Fruit fly (Drosophila melanogaster) whole organism, pupa: ENCODE measurements around the gene Fmr1.

ENCODE experiments used
- CG10348 ChIP-seq: fragments of 200-800 bp; sonication (Bioruptor generic); IDR thresholded peaks from 2 replicates; pipeline ENCODE4 v1.3.6; 2022; ENCODE audit warnings: missing biosample characterization, missing genetic modification characterization
- CG12605 ChIP-seq: fragments of 200-800 bp; sonication (Bioruptor generic); IDR thresholded peaks from 2 replicates; pipeline ENCODE4 v1.3.6; 2022; ENCODE audit warnings: missing biosample characterization, missing genetic modification characterization
- CG13204 ChIP-seq: fragments of 200-800 bp; sonication (Bioruptor generic); optimal IDR thresholded peaks from 2 replicates; lab custom pipeline; 2018; ENCODE audit warnings: missing biosample characterization, mild to moderate bottlenecking, missing genetic modification characterization, moderate library complexity
- CG14655 ChIP-seq: fragments of 200-800 bp; sonication (Bioruptor generic); optimal IDR thresholded peaks from 3 replicates; lab custom pipeline; 2017; ENCODE audit warnings: mild to moderate bottlenecking, missing biosample characterization, missing genetic modification reagents, missing genetic modification characterization
- CG15710 ChIP-seq: fragments of 200-800 bp; sonication (Bioruptor generic); optimal IDR thresholded peaks from 2 replicates; lab custom pipeline; 2018; ENCODE audit warnings: missing biosample characterization, mild to moderate bottlenecking, missing genetic modification characterization, moderate library complexity
- CG17806 ChIP-seq: fragments of 200-800 bp; sonication (Bioruptor generic); optimal IDR thresholded peaks from 2 replicates; lab custom pipeline; 2018; ENCODE audit warnings: missing biosample characterization, mild to moderate bottlenecking, missing genetic modification characterization, moderate library complexity
- CG32121 ChIP-seq: fragments of 200-800 bp; sonication (Bioruptor generic); IDR thresholded peaks from 2 replicates; pipeline ENCODE4 v1.3.6; 2022; ENCODE audit warnings: missing biosample characterization, missing genetic modification characterization
- CG34367 ChIP-seq: fragments of 200-800 bp; sonication (Bioruptor generic); optimal IDR thresholded peaks from 2 replicates; lab custom pipeline; 2018; ENCODE audit warnings: missing biosample characterization, mild to moderate bottlenecking, missing genetic modification characterization
- CG4496 ChIP-seq: fragments of 200-800 bp; sonication (Bioruptor generic); IDR thresholded peaks from 3 replicates; pipeline ENCODE4 v1.3.6; 2022; ENCODE audit warnings: missing biosample characterization, missing genetic modification characterization
- CG8159 ChIP-seq: fragments of 200-800 bp; sonication (Bioruptor generic); optimal IDR thresholded peaks from 3 replicates; lab custom pipeline; 2018; ENCODE audit warnings: missing biosample characterization, mild to moderate bottlenecking, missing genetic modification characterization, moderate library complexity
- CG8301 ChIP-seq: fragments of 200-800 bp; sonication (Bioruptor generic); optimal IDR thresholded peaks from 2 replicates; lab custom pipeline; 2018; ENCODE audit warnings: missing biosample characterization, mild to moderate bottlenecking, missing genetic modification characterization
- CG9948 ChIP-seq: fragments of 200-800 bp; sonication (Bioruptor generic); optimal IDR thresholded peaks from 2 replicates; lab custom pipeline; 2018; ENCODE audit warnings: missing biosample characterization, mild to moderate bottlenecking, missing genetic modification characterization, moderate library complexity
- D1 ChIP-seq: fragments of 200-800 bp; sonication (Bioruptor generic); optimal IDR thresholded peaks from 2 replicates; lab custom pipeline; 2018; ENCODE audit warnings: missing biosample characterization, mild to moderate bottlenecking, missing genetic modification characterization, moderate library complexity
- EcR ChIP-seq: fragments of 200-800 bp; sonication (Bioruptor generic); optimal IDR thresholded peaks from 3 replicates; lab custom pipeline; 2019; ENCODE audit warnings: missing biosample characterization, missing genetic modification characterization, mild to moderate bottlenecking, moderate library complexity, missing genetic modification reagents
- Ets98B ChIP-seq: fragments of 200-800 bp; sonication (Bioruptor generic); IDR thresholded peaks from 2 replicates; pipeline ENCODE4 v1.3.6; 2022; ENCODE audit warnings: missing biosample characterization, missing genetic modification characterization
- Pif1A ChIP-seq: fragments of 200-800 bp; sonication (Bioruptor generic); optimal IDR thresholded peaks from 3 replicates; lab custom pipeline; 2016; ENCODE audit warnings: missing biosample characterization, missing genetic modification characterization
- Pif1B ChIP-seq: fragments of 200-800 bp; sonication (Bioruptor generic); optimal IDR thresholded peaks from 3 replicates; lab custom pipeline; 2016; ENCODE audit warnings: missing biosample characterization, missing genetic modification characterization
- Snoo ChIP-seq: fragments of 200-800 bp; sonication (Bioruptor generic); optimal IDR thresholded peaks from 3 replicates; lab custom pipeline; 2017; ENCODE audit warnings: missing biosample characterization, mild to moderate bottlenecking, missing genetic modification characterization, inconsistent platforms
- fd96Ca ChIP-seq: fragments of 200-800 bp; sonication (Bioruptor generic); IDR thresholded peaks from 3 replicates; pipeline ENCODE4 v1.3.6; 2022; ENCODE audit warnings: missing biosample characterization, missing genetic modification characterization
- gl ChIP-seq: fragments of 200-800 bp; sonication (Bioruptor generic); optimal IDR thresholded peaks from 2 replicates; lab custom pipeline; 2018; ENCODE audit warnings: missing biosample characterization, mild to moderate bottlenecking, missing genetic modification characterization
- rn ChIP-seq: fragments of 200-800 bp; sonication (Bioruptor generic); IDR thresholded peaks from 2 replicates; pipeline ENCODE4 v1.3.6; 2022; ENCODE audit warnings: missing biosample characterization, missing genetic modification characterization

Fmr1 gene

dm6 chr3R:10080699-10081098, 29.2 kb downstream of the Fmr1 start:
- TF ChIP-seq EcR (GFP tag; lab: Kevin White, UChicago) (peak; percentile 87), CG32121 (0 out of 2 replicates have a peak, but pooled peaks have one; percentile 28), rn (GFP tag; lab: Robert Waterston, UW) (no peak), CG8301 (tag; lab: Kevin White, UChicago) (no peak), CG4496 (GFP tag; lab: Robert Waterston, UW) (0 out of 3 replicates have a peak, but pooled peaks have one; percentile 35), CG12605 (GFP tag; lab: Robert Waterston, UW) (no peak)

dm6 chr3R:10079267-10079987, 30.5 kb downstream of the Fmr1 start:
- TF ChIP-seq CG32121 (peak; percentile 88), fd96Ca (no peak), CG8301 (tag; lab: Kevin White, UChicago) (peak; percentile 64), Pif1A (peak; percentile 66), CG17806 (tag; lab: Kevin White, UChicago) (peak; percentile 81), CG15710 (tag; lab: Kevin White, UChicago) (peak; percentile 70), CG14655 (peak; percentile 54), CG12605 (GFP tag; lab: Robert Waterston, UW) (peak; percentile 58), EcR (GFP tag; lab: Kevin White, UChicago) (peak; percentile 32), rn (GFP tag; lab: Robert Waterston, UW) (peak; percentile 54; the same call in 1 of the 2 replicates), D1 (tag; lab: Kevin White, UChicago) (no peak), CG9948 (tag; lab: Kevin White, UChicago) (peak; percentile 81), Ets98B (GFP tag; lab: Robert Waterston, UW) (peak; percentile 85), CG10348 (GFP tag; lab: Robert Waterston, UW) (peak; percentile 57), CG4496 (GFP tag; lab: Robert Waterston, UW) (peak; percentile 87), CG13204 (GFP tag; lab: Kevin White, UChicago) (no peak), gl (tag; lab: Kevin White, UChicago) (peak; percentile 37), Pif1B (peak; percentile 29), CG8159 (tag; lab: Kevin White, UChicago) (peak; percentile 71), Snoo (tag; lab: Kevin White, UChicago) (peak; percentile 24), CG34367 (tag; lab: Kevin White, UChicago) (peak; percentile 78)

dm6 chr3R:10078468-10079143, 31.3 kb downstream of the Fmr1 start:
- TF ChIP-seq gl (tag; lab: Kevin White, UChicago) (no peak), CG9948 (tag; lab: Kevin White, UChicago) (no peak), CG12605 (GFP tag; lab: Robert Waterston, UW) (no peak), CG8159 (tag; lab: Kevin White, UChicago) (no peak), rn (GFP tag; lab: Robert Waterston, UW) (no peak), CG15710 (tag; lab: Kevin White, UChicago) (no peak), Pif1B (no peak), Pif1A (no peak), CG10348 (GFP tag; lab: Robert Waterston, UW) (no peak), Snoo (tag; lab: Kevin White, UChicago) (no peak), fd96Ca (no peak), CG8301 (tag; lab: Kevin White, UChicago) (no peak), Ets98B (GFP tag; lab: Robert Waterston, UW) (no peak)

- TF ChIP-seq CG12605 (GFP tag; lab: Robert Waterston, UW) (no peak), D1 (tag; lab: Kevin White, UChicago) (peak; percentile 21)
- TF ChIP-seq, all 21 proteins: peak for 1
Observed at dm6 chr3R:10076665-10077064, 33.3 kb downstream of the Fmr1 start.

- no peak for TF ChIP-seq CG12605 (GFP tag; lab: Robert Waterston, UW)
- TF ChIP-seq rn (GFP tag; lab: Robert Waterston, UW), result no peak
- no peak for TF ChIP-seq CG8301 (tag; lab: Kevin White, UChicago)
- TF ChIP-seq CG32121, result no peak
- no peak for TF ChIP-seq Snoo (tag; lab: Kevin White, UChicago)
- no peak for TF ChIP-seq D1 (tag; lab: Kevin White, UChicago)
- TF ChIP-seq Ets98B (GFP tag; lab: Robert Waterston, UW), result no peak
- TF ChIP-seq Pif1B, result no peak
- TF ChIP-seq CG13204 (GFP tag; lab: Kevin White, UChicago), result no peak
- TF ChIP-seq CG4496 (GFP tag; lab: Robert Waterston, UW), result no peak
- TF ChIP-seq fd96Ca, result no peak
- TF ChIP-seq gl (tag; lab: Kevin White, UChicago), result no peak
Observed at dm6 chr3R:10075323-10075788, 34.6 kb downstream of the Fmr1 start, which contains the start of gene Alp13. Alp13 (minus strand) TSS chr3R:10075373.

dm6 chr3R:10070817-10071216, 39.1 kb downstream of the Fmr1 start, which contains the start of gene nerfin-2:
nerfin-2 (plus strand) TSS chr3R:10071117.
- no peak for TF ChIP-seq CG32121
- TF ChIP-seq rn (GFP tag; lab: Robert Waterston, UW), result no peak
- TF ChIP-seq CG15710 (tag; lab: Kevin White, UChicago), result no peak
- TF ChIP-seq CG14655, result no peak
- no peak for TF ChIP-seq CG8159 (tag; lab: Kevin White, UChicago)
- no peak for TF ChIP-seq Pif1B
- TF ChIP-seq Snoo (tag; lab: Kevin White, UChicago), result no peak
- no peak for TF ChIP-seq gl (tag; lab: Kevin White, UChicago)
- no peak for TF ChIP-seq EcR (GFP tag; lab: Kevin White, UChicago)
- TF ChIP-seq, all 21 proteins: peak for 0
